Worm (Caenorhabditis elegans) whole organism, L4 larva: ENCODE measurements around the gene T27D12.6.

Experiments used
- F10B5.3 ChIP-seq: sonication (generic microtip); optimal IDR thresholded peaks from 2 replicates; lab custom pipeline; 2016; ENCODE audit warnings: mild to moderate bottlenecking, missing genetic modification characterization, missing compliant biosample characterization
- F37D6.2 ChIP-seq: sonication (generic microtip); optimal IDR thresholded peaks from 2 replicates; lab custom pipeline; 2016; ENCODE audit warnings: mild to moderate bottlenecking, missing genetic modification characterization, missing compliant biosample characterization
- F44E2.7 ChIP-seq: fragments of 200-800 bp; sonication (Bioruptor generic); IDR thresholded peaks from 2 replicates; pipeline ENCODE4 v2.1.2; 2022; ENCODE audit warnings: missing genetic modification characterization, missing compliant biosample characterization
- F49E8.2 ChIP-seq: sonication (generic microtip); optimal IDR thresholded peaks from 2 replicates; lab custom pipeline; 2016; ENCODE audit warnings: missing compliant biosample characterization, mild to moderate bottlenecking, missing genetic modification characterization, borderline replicate concordance
- R02D3.7 ChIP-seq: fragments of 150-350 bp; sonication (generic microtip); optimal IDR thresholded peaks from 3 replicates; lab custom pipeline; 2014; ENCODE audit warnings: missing biosample characterization, missing genetic modification characterization
- T26A8.4 ChIP-seq: fragments of 200-800 bp; sonication (Bioruptor generic); IDR thresholded peaks from 2 replicates; pipeline ENCODE4 v1.3.6; 2022; ENCODE audit warnings: missing genetic modification characterization, missing compliant biosample characterization
- Y105C5A.15 ChIP-seq: fragments of 200-800 bp; sonication (Bioruptor generic); IDR thresholded peaks from 2 replicates; pipeline ENCODE4 v1.3.6; 2022; ENCODE audit warnings: missing genetic modification characterization, missing compliant biosample characterization
- Y5F2A.4 ChIP-seq: fragments of 200-800 bp; sonication (Bioruptor generic); optimal IDR thresholded peaks from 2 replicates; lab custom pipeline; 2018; ENCODE audit warnings: mild to moderate bottlenecking, missing genetic modification characterization, missing compliant biosample characterization
- Y75B8A.6 ChIP-seq: fragments of 200-800 bp; sonication (Bioruptor generic); IDR thresholded peaks from 2 replicates; pipeline ENCODE4 v1.3.6; 2022; ENCODE audit warnings: missing genetic modification reagents, missing genetic modification characterization, missing compliant biosample characterization
- arid-1 ChIP-seq: fragments of 200-800 bp; sonication (Bioruptor generic); conservative IDR thresholded peaks from 2 replicates; pipeline ENCODE4 v1.3.6; 2022; ENCODE audit warnings: missing genetic modification reagents, missing genetic modification characterization, missing compliant biosample characterization
- attf-4 ChIP-seq: sonication (generic microtip); optimal IDR thresholded peaks from 3 replicates; lab custom pipeline; 2017; ENCODE audit warnings: missing biosample characterization, missing genetic modification characterization
- ceh-32 ChIP-seq: sonication (generic microtip); optimal IDR thresholded peaks from 2 replicates; lab custom pipeline; 2016; ENCODE audit warnings: mild to moderate bottlenecking, missing genetic modification characterization, missing compliant biosample characterization; ENCODE audit not compliant: poor library complexity
- ceh-44 ChIP-seq: fragments of 200-800 bp; sonication (Bioruptor generic); IDR thresholded peaks from 2 replicates; pipeline ENCODE4 v1.3.6; 2022; ENCODE audit warnings: missing genetic modification reagents, missing genetic modification characterization, missing compliant biosample characterization
- cey-2 ChIP-seq: sonication (generic microtip); optimal IDR thresholded peaks from 3 replicates; lab custom pipeline; 2017; ENCODE audit warnings: missing genetic modification characterization, mild to moderate bottlenecking, missing compliant biosample characterization, antibody characterized with exemption, borderline replicate concordance; ENCODE audit not compliant: insufficient read depth
- daf-12 ChIP-seq: fragments of 150-350 bp; optimal IDR thresholded peaks from 2 replicates; lab custom pipeline; 2014; ENCODE audit warnings: missing biosample characterization, missing genetic modification reagents, missing genetic modification characterization
- daf-16 ChIP-seq, 3 experiments: sonication (generic microtip); optimal IDR thresholded peaks; 2 replicates each; lab custom pipeline; 2016 to 2017; ENCODE audit warnings: missing genetic modification characterization in 3 of 3, missing genetic modification reagents in 3 of 3, mild to moderate bottlenecking in 2 of 3, missing compliant biosample characterization in 2 of 3, missing biosample characterization in 1 of 3, moderate library complexity in 1 of 3
- dmd-6 ChIP-seq: fragments of 200-800 bp; sonication (Bioruptor generic); IDR thresholded peaks from 2 replicates; pipeline ENCODE4 v1.3.6; 2022; ENCODE audit warnings: missing genetic modification reagents, missing genetic modification characterization, missing compliant biosample characterization
- dve-1 ChIP-seq: sonication (generic microtip); optimal IDR thresholded peaks from 2 replicates; lab custom pipeline; 2017; ENCODE audit warnings: antibody characterized with exemption, mild to moderate bottlenecking, missing genetic modification characterization, missing compliant biosample characterization; ENCODE audit not compliant: insufficient read depth
- egl-27 ChIP-seq: sonication (generic microtip); optimal IDR thresholded peaks from 3 replicates; lab custom pipeline; 2017; ENCODE audit warnings: missing biosample characterization, missing genetic modification reagents, missing genetic modification characterization
- lim-7 ChIP-seq: fragments of 200-800 bp; sonication (Bioruptor generic); IDR thresholded peaks from 2 replicates; pipeline ENCODE4 v1.3.6; 2022; ENCODE audit warnings: missing genetic modification characterization, missing compliant biosample characterization
- lin-29 ChIP-seq: fragments of 200-800 bp; sonication (Bioruptor generic); IDR thresholded peaks from 2 replicates; pipeline ENCODE4 v1.3.6; 2022; ENCODE audit warnings: missing genetic modification reagents, missing genetic modification characterization, missing compliant biosample characterization
- lir-3 ChIP-seq: sonication (generic microtip); optimal IDR thresholded peaks from 2 replicates; lab custom pipeline; 2016; ENCODE audit warnings: mild to moderate bottlenecking, missing genetic modification characterization, missing compliant biosample characterization
- lsy-2 ChIP-seq, 2 experiments: fragments of 150-350 bp in 1 of 2; sonication (generic microtip) in 1 of 2; optimal IDR thresholded peaks; 2 replicates each; lab custom pipeline; 2014 to 2017; ENCODE audit warnings: missing biosample characterization in 2 of 2, missing genetic modification characterization in 2 of 2
- madf-5 ChIP-seq, 2 experiments: fragments of 200-800 bp; sonication (Bioruptor generic); IDR thresholded peaks; 2 replicates each; pipeline ENCODE4 v1.3.6; 2022; ENCODE audit warnings: missing compliant biosample characterization in 2 of 2, missing genetic modification characterization in 2 of 2
- madf-9 ChIP-seq: fragments of 200-800 bp; sonication (Bioruptor generic); conservative IDR thresholded peaks from 2 replicates; pipeline ENCODE4 v1.3.6; 2022; ENCODE audit warnings: missing genetic modification reagents, missing genetic modification characterization, missing compliant biosample characterization
- mdl-1 ChIP-seq, 2 experiments: fragments of 150-350 bp in 1 of 2; sonication (generic microtip) in 1 of 2; optimal IDR thresholded peaks; 2 replicates each; lab custom pipeline; 2014 to 2017; ENCODE audit warnings: missing biosample characterization in 2 of 2, missing genetic modification characterization in 2 of 2
- mdt-29 ChIP-seq: fragments of 200-800 bp; sonication (Bioruptor generic); IDR thresholded peaks from 2 replicates; pipeline ENCODE4 v1.3.6; 2022; ENCODE audit warnings: missing genetic modification reagents, missing genetic modification characterization, missing compliant biosample characterization
- mep-1 ChIP-seq: fragments of 150-350 bp; sonication (generic microtip); optimal IDR thresholded peaks from 3 replicates; lab custom pipeline; 2014; ENCODE audit warnings: missing biosample characterization, missing genetic modification characterization
- mes-2 ChIP-seq: sonication (generic microtip); optimal IDR thresholded peaks from 2 replicates; lab custom pipeline; 2016; ENCODE audit warnings: missing genotype, mild to moderate bottlenecking, missing genetic modification characterization, missing compliant biosample characterization; ENCODE audit not compliant: poor library complexity, severe bottlenecking
- nhr-10 ChIP-seq: fragments of 150-350 bp; optimal IDR thresholded peaks from 2 replicates; lab custom pipeline; 2014; ENCODE audit warnings: missing biosample characterization, missing genetic modification characterization
- nhr-102 ChIP-seq: sonication (generic microtip); optimal IDR thresholded peaks from 2 replicates; lab custom pipeline; 2016; ENCODE audit warnings: mild to moderate bottlenecking, missing genetic modification characterization, moderate library complexity, missing compliant biosample characterization
- nhr-11 ChIP-seq: fragments of 150-350 bp; optimal IDR thresholded peaks from 2 replicates; lab custom pipeline; 2014; ENCODE audit warnings: missing biosample characterization, missing genetic modification characterization
- nhr-25 ChIP-seq: sonication (generic microtip); optimal IDR thresholded peaks from 2 replicates; lab custom pipeline; 2017; ENCODE audit warnings: missing genetic modification characterization, mild to moderate bottlenecking, missing compliant biosample characterization, antibody characterized with exemption, moderate library complexity, borderline replicate concordance; ENCODE audit not compliant: insufficient read depth
- nhr-41 ChIP-seq: fragments of 200-800 bp; sonication (Bioruptor generic); IDR thresholded peaks from 2 replicates; pipeline ENCODE4 v1.3.6; 2022; ENCODE audit warnings: missing genetic modification reagents, missing genetic modification characterization, missing compliant biosample characterization
- nhr-42 ChIP-seq: fragments of 200-800 bp; sonication (Bioruptor generic); IDR thresholded peaks from 2 replicates; pipeline ENCODE4 v1.3.6; 2022; ENCODE audit warnings: missing genetic modification characterization, missing compliant biosample characterization
- nhr-48 ChIP-seq: sonication (generic microtip); optimal IDR thresholded peaks from 2 replicates; lab custom pipeline; 2016; ENCODE audit warnings: mild to moderate bottlenecking, missing genetic modification characterization, missing compliant biosample characterization
- pha-4 ChIP-seq, 2 experiments: fragments of 150-350 bp in 1 of 2; fragments of 200-800 bp in 1 of 2; sonication (Bioruptor generic) in 1 of 2; IDR thresholded peaks in 1 of 2; optimal IDR thresholded peaks in 1 of 2; 2 replicates each; pipeline versions ENCODE4 v1.3.6 to Lab custom; 2014 to 2022; ENCODE audit warnings: missing genetic modification characterization in 2 of 2, missing genetic modification reagents in 2 of 2, missing biosample characterization in 1 of 2, missing compliant biosample characterization in 1 of 2
- php-3 ChIP-seq: fragments of 200-800 bp; sonication (Bioruptor generic); IDR thresholded peaks from 2 replicates; pipeline ENCODE4 v1.3.6; 2022; ENCODE audit warnings: missing genetic modification reagents, missing genetic modification characterization, missing compliant biosample characterization
- pqm-1 ChIP-seq: sonication (generic microtip); optimal IDR thresholded peaks from 2 replicates; lab custom pipeline; 2017; ENCODE audit warnings: missing biosample characterization, missing genetic modification characterization
- snpc-4 ChIP-seq: fragments of 150-350 bp; optimal IDR thresholded peaks from 2 replicates; lab custom pipeline; 2014; ENCODE audit warnings: missing biosample characterization, missing genetic modification characterization
- tra-1 ChIP-seq: fragments of 200-800 bp; sonication (Bioruptor generic); IDR thresholded peaks from 2 replicates; pipeline ENCODE4 v1.3.6; 2022; ENCODE audit warnings: missing genetic modification reagents, missing genetic modification characterization, missing compliant biosample characterization
- unc-62 ChIP-seq, 3 experiments: fragments of 150-350 bp in 1 of 3; sonication (generic microtip); optimal IDR thresholded peaks in 2 of 3; peaks in 1 of 3; 1 replicate in 1 of 3; 2 replicates in 2 of 3; lab custom pipeline; 2014 to 2017; ENCODE audit warnings: missing biosample characterization in 3 of 3, missing genetic modification characterization in 3 of 3, missing genetic modification reagents in 3 of 3, missing genotype in 1 of 3
- vab-7 ChIP-seq: fragments of 200-800 bp; sonication (Bioruptor generic); IDR thresholded peaks from 2 replicates; pipeline ENCODE4 v1.3.6; 2022; ENCODE audit warnings: missing genetic modification reagents, missing genetic modification characterization, missing compliant biosample characterization
- zfp-3 ChIP-seq: fragments of 200-800 bp; sonication (Bioruptor generic); conservative IDR thresholded peaks from 2 replicates; pipeline ENCODE4 v1.3.6; 2022; ENCODE audit warnings: missing genetic modification reagents, missing genetic modification characterization, missing compliant biosample characterization
- ztf-11 ChIP-seq: fragments of 150-350 bp; optimal IDR thresholded peaks from 2 replicates; lab custom pipeline; 2014; ENCODE audit warnings: missing biosample characterization, missing genetic modification characterization

Gene T27D12.6

DNA sequence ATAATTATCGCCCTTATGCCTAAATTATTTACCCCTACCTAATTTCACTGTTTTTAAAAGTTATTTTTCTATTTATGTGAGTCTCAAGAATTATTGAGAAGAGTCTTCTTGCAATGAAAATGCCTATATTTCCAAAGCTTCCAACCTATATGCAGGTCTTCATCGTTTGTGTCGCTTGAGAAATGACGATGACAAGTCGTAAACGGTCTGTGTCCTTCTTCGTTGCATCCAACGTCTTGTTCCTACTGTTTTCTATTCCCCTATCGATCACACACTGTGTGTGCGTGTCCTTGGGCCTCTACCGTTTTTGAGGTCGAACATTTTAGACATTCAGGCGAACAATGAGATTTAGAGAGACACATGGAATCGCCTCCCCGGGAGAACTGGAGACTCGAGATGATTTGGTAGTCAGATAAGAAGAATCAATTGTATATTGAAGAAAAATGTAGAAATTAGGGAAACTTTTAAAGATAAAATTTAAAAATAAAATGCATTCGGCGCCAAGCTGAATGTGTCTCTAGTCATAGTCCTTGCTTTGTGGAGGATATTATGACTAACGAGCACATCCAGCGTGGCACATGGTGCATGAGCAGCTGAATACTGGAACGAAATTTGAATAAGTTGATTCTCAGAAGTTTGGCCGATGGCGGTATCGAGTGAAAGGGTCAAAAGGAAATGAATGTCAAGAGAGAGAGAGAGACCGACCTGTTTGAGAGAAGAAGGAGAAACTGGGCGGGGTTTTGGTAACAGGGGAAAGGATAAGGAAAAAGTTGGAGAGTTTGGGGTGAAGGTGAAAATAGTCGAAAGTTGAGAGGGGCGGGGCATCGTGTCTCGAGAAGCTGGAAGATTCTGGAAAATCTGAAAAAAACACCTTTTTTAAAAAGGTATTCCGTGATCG is 45.4 kb downstream of the T27D12.6 start (continued):
- TF ChIP-seq F49E8.2 (peak; percentile 83), Y5F2A.4 (GFP tag; lab: Kevin White, UChicago) (peak; percentile 23), F44E2.7 (GFP tag; lab: Robert Waterston, UW) (no peak), mdl-1 (tag; optimal IDR thresholded peaks at IDR 0.05; lab: Kevin White, UChicago) (no peak), F37D6.2 (no peak), lir-3 (tag; lab: Kevin White, UChicago) (no peak), lim-7 (GFP tag; lab: Robert Waterston, UW) (0 out of 2 replicates have a peak, but pooled peaks have one; percentile 68), tra-1 (GFP tag; lab: Robert Waterston, UW) (0 out of 2 replicates have a peak, but pooled peaks have one; percentile 12), Y105C5A.15 (peak; percentile 71; the same call in 1 of the 2 replicates), R02D3.7 (tag; lab: Kevin White, UChicago) (no peak), nhr-10 (tag; lab: Kevin White, UChicago) (no peak), lsy-2 (tag; optimal IDR thresholded peaks at IDR 0.05; lab: Kevin White, UChicago) (peak; percentile 13 to 20), unc-62 (GFP tag; optimal IDR thresholded peaks at IDR 0.05 in 1 of 2; lab: Kevin White, UChicago) (peak in 1 of 2 experiments; percentile 60), unc-62 (tag; optimal IDR thresholded peaks at IDR 0.05; lab: Kevin White, UChicago) (no peak), nhr-42 (no peak), lin-29 (no peak), snpc-4 (tag; lab: Kevin White, UChicago) (no peak), cey-2 (tag; lab: Kevin White, UChicago) (no peak), php-3 (no peak), mep-1 (tag; lab: Kevin White, UChicago) (no peak), vab-7 (GFP tag; lab: Robert Waterston, UW) (no peak), nhr-41 (GFP tag; lab: Robert Waterston, UW) (no peak), nhr-48 (tag; lab: Kevin White, UChicago) (peak; percentile 12), attf-4 (tag; lab: Kevin White, UChicago) (no peak), ceh-32 (no peak), zfp-3 (GFP tag; lab: Robert Waterston, UW) (no peak), mes-2 (tag; lab: Kevin White, UChicago) (peak; percentile 32), T26A8.4 (no peak), ztf-11 (tag; lab: Kevin White, UChicago) (no peak), nhr-11 (tag; lab: Kevin White, UChicago) (no peak), mdt-29 (peak; percentile 36; the same call in 1 of the 2 replicates), ceh-44 (no peak), nhr-102 (tag; lab: Kevin White, UChicago) (no peak), pqm-1 (tag; lab: Kevin White, UChicago) (no peak), nhr-25 (tag; lab: Kevin White, UChicago) (no peak), dmd-6 (GFP tag; lab: Robert Waterston, UW) (no peak), dve-1 (tag; lab: Kevin White, UChicago) (no peak), egl-27 (tag; lab: Kevin White, UChicago) (no peak), F10B5.3 (tag; lab: Kevin White, UChicago) (no peak), madf-5 (GFP tag; IDR thresholded peaks at IDR 0.05; lab: Robert Waterston, UW) (peak in 1 of 2 experiments; percentile 70; a peak in 1 of 4 replicates), daf-16 (GFP tag; optimal IDR thresholded peaks at IDR 0.05; lab: Kevin White, UChicago) (peak in 1 of 2 experiments; percentile 19), daf-16 (tag; optimal IDR thresholded peaks at IDR 0.05; lab: Kevin White, UChicago) (no peak), Y75B8A.6 (GFP tag; lab: Robert Waterston, UW) (no peak), arid-1 (GFP tag; lab: Robert Waterston, UW) (peak; percentile 52; the same call in 1 of the 2 replicates), madf-9 (GFP tag; lab: Robert Waterston, UW) (no peak), pha-4 (GFP tag; IDR thresholded peaks at IDR 0.05; lab: Robert Waterston, UW) (peak; percentile 63; the same call in 1 of the 2 replicates), pha-4 (tag; optimal IDR thresholded peaks at IDR 0.05; lab: Kevin White, UChicago) (no peak), daf-12 (tag; lab: Kevin White, UChicago) (no peak)
